Fruit fly (Drosophila melanogaster): Measurements from ENCODE around the gene fusl.

- no peak for TF ChIP-seq psq (optimal IDR thresholded peaks at IDR 0.05)
- no peak for TF ChIP-seq h (optimal IDR thresholded peaks at IDR 0.05)
- TF ChIP-seq insv (optimal IDR thresholded peaks at IDR 0.05), result no peak
- no peak for TF ChIP-seq Sin3A (optimal IDR thresholded peaks at IDR 0.05)
- TF ChIP-seq ttk (optimal IDR thresholded peaks at IDR 0.05), result no peak
- TF ChIP-seq Myc (optimal IDR thresholded peaks at IDR 0.05), result no peak
Measured at dm6 chr2L:5386261-5386660, 48.4 kb upstream of the fusl start.

All from Kc167 (cell line).